Fruit fly (Drosophila melanogaster) whole organism, pupa: Measurements from ENCODE around the gene CG11828.

Experiments used
- CG10348 ChIP-seq: fragments of 200-800 bp; sonication (Bioruptor generic); IDR thresholded peaks from 2 replicates; pipeline ENCODE4 v1.3.6; 2022; ENCODE audit warnings: missing biosample characterization, missing genetic modification characterization
- CG12605 ChIP-seq: fragments of 200-800 bp; sonication (Bioruptor generic); IDR thresholded peaks from 2 replicates; pipeline ENCODE4 v1.3.6; 2022; ENCODE audit warnings: missing biosample characterization, missing genetic modification characterization
- CG13204 ChIP-seq: fragments of 200-800 bp; sonication (Bioruptor generic); optimal IDR thresholded peaks from 2 replicates; lab custom pipeline; 2018; ENCODE audit warnings: missing biosample characterization, mild to moderate bottlenecking, missing genetic modification characterization, moderate library complexity
- CG14655 ChIP-seq: fragments of 200-800 bp; sonication (Bioruptor generic); optimal IDR thresholded peaks from 3 replicates; lab custom pipeline; 2017; ENCODE audit warnings: mild to moderate bottlenecking, missing biosample characterization, missing genetic modification reagents, missing genetic modification characterization
- CG15710 ChIP-seq: fragments of 200-800 bp; sonication (Bioruptor generic); optimal IDR thresholded peaks from 2 replicates; lab custom pipeline; 2018; ENCODE audit warnings: missing biosample characterization, mild to moderate bottlenecking, missing genetic modification characterization, moderate library complexity
- CG17806 ChIP-seq: fragments of 200-800 bp; sonication (Bioruptor generic); optimal IDR thresholded peaks from 2 replicates; lab custom pipeline; 2018; ENCODE audit warnings: missing biosample characterization, mild to moderate bottlenecking, missing genetic modification characterization, moderate library complexity
- CG32121 ChIP-seq: fragments of 200-800 bp; sonication (Bioruptor generic); IDR thresholded peaks from 2 replicates; pipeline ENCODE4 v1.3.6; 2022; ENCODE audit warnings: missing biosample characterization, missing genetic modification characterization
- CG34367 ChIP-seq: fragments of 200-800 bp; sonication (Bioruptor generic); optimal IDR thresholded peaks from 2 replicates; lab custom pipeline; 2018; ENCODE audit warnings: missing biosample characterization, mild to moderate bottlenecking, missing genetic modification characterization
- CG4496 ChIP-seq: fragments of 200-800 bp; sonication (Bioruptor generic); IDR thresholded peaks from 3 replicates; pipeline ENCODE4 v1.3.6; 2022; ENCODE audit warnings: missing biosample characterization, missing genetic modification characterization
- CG8159 ChIP-seq: fragments of 200-800 bp; sonication (Bioruptor generic); optimal IDR thresholded peaks from 3 replicates; lab custom pipeline; 2018; ENCODE audit warnings: missing biosample characterization, mild to moderate bottlenecking, missing genetic modification characterization, moderate library complexity
- CG8301 ChIP-seq: fragments of 200-800 bp; sonication (Bioruptor generic); optimal IDR thresholded peaks from 2 replicates; lab custom pipeline; 2018; ENCODE audit warnings: missing biosample characterization, mild to moderate bottlenecking, missing genetic modification characterization
- CG9948 ChIP-seq: fragments of 200-800 bp; sonication (Bioruptor generic); optimal IDR thresholded peaks from 2 replicates; lab custom pipeline; 2018; ENCODE audit warnings: missing biosample characterization, mild to moderate bottlenecking, missing genetic modification characterization, moderate library complexity
- D1 ChIP-seq: fragments of 200-800 bp; sonication (Bioruptor generic); optimal IDR thresholded peaks from 2 replicates; lab custom pipeline; 2018; ENCODE audit warnings: missing biosample characterization, mild to moderate bottlenecking, missing genetic modification characterization, moderate library complexity
- EcR ChIP-seq: fragments of 200-800 bp; sonication (Bioruptor generic); optimal IDR thresholded peaks from 3 replicates; lab custom pipeline; 2019; ENCODE audit warnings: missing biosample characterization, missing genetic modification characterization, mild to moderate bottlenecking, moderate library complexity, missing genetic modification reagents
- Ets98B ChIP-seq: fragments of 200-800 bp; sonication (Bioruptor generic); IDR thresholded peaks from 2 replicates; pipeline ENCODE4 v1.3.6; 2022; ENCODE audit warnings: missing biosample characterization, missing genetic modification characterization
- Pif1A ChIP-seq: fragments of 200-800 bp; sonication (Bioruptor generic); optimal IDR thresholded peaks from 3 replicates; lab custom pipeline; 2016; ENCODE audit warnings: missing biosample characterization, missing genetic modification characterization
- Pif1B ChIP-seq: fragments of 200-800 bp; sonication (Bioruptor generic); optimal IDR thresholded peaks from 3 replicates; lab custom pipeline; 2016; ENCODE audit warnings: missing biosample characterization, missing genetic modification characterization
- Snoo ChIP-seq: fragments of 200-800 bp; sonication (Bioruptor generic); optimal IDR thresholded peaks from 3 replicates; lab custom pipeline; 2017; ENCODE audit warnings: missing biosample characterization, mild to moderate bottlenecking, missing genetic modification characterization, inconsistent platforms
- fd96Ca ChIP-seq: fragments of 200-800 bp; sonication (Bioruptor generic); IDR thresholded peaks from 3 replicates; pipeline ENCODE4 v1.3.6; 2022; ENCODE audit warnings: missing biosample characterization, missing genetic modification characterization
- gl ChIP-seq: fragments of 200-800 bp; sonication (Bioruptor generic); optimal IDR thresholded peaks from 2 replicates; lab custom pipeline; 2018; ENCODE audit warnings: missing biosample characterization, mild to moderate bottlenecking, missing genetic modification characterization
- rn ChIP-seq: fragments of 200-800 bp; sonication (Bioruptor generic); IDR thresholded peaks from 2 replicates; pipeline ENCODE4 v1.3.6; 2022; ENCODE audit warnings: missing biosample characterization, missing genetic modification characterization

CG11828 gene

DNA sequence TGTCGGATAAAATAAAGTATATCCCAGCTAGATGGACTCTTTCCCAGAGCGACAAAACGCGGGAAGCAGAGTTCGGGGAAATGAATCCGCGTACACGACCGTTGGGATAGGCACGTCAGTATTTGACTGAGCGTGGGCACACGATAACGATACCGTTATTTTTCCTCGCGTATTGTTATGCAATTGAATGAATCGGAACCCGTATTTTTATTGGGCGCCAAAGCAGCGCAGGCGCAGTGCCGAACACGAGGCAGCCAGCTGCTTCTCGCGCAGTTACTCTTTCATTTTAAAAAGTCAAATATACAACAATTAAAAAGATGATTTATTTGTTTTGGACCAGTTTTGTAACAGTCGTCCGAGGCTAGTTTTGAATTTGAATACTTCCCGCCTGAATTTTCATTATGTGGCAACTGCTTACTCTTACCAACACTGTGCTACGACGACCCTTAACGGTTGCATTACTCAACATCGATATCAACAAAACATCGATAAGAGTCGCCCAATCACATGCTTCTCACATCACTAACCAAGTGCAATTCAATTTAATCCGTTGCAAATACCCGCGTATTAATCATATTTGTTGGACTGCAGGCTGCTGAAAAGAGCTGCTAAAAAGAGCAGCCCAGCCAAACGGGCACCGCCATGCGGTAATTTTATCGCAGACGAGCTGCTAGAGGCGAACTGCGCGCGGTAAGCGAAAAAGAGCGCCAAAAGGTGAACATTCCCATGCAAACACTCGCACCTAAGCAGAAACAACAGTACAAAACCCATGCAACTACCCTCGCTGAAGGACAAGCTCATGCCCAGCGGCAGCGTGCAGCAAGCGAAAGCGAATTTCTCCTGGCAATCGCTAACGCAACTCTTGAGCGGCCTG is 35.0 kb upstream of the CG11828 start, which contains the start of the genes CG33203 and Doa:
CG33203 (minus strand) TSS at position 151 of the 874 bp plus-strand sequence.
Doa (plus strand) TSS at position 515 of the 874 bp plus-strand sequence.
- TF ChIP-seq CG9948 (tag; lab: Kevin White, UChicago) (no peak), CG4496 (GFP tag; lab: Robert Waterston, UW) (peak; percentile 35; the same call in 1 of the 3 replicates), Ets98B (0 out of 2 replicates have a peak, but pooled peaks have one; percentile 12)

DNA sequence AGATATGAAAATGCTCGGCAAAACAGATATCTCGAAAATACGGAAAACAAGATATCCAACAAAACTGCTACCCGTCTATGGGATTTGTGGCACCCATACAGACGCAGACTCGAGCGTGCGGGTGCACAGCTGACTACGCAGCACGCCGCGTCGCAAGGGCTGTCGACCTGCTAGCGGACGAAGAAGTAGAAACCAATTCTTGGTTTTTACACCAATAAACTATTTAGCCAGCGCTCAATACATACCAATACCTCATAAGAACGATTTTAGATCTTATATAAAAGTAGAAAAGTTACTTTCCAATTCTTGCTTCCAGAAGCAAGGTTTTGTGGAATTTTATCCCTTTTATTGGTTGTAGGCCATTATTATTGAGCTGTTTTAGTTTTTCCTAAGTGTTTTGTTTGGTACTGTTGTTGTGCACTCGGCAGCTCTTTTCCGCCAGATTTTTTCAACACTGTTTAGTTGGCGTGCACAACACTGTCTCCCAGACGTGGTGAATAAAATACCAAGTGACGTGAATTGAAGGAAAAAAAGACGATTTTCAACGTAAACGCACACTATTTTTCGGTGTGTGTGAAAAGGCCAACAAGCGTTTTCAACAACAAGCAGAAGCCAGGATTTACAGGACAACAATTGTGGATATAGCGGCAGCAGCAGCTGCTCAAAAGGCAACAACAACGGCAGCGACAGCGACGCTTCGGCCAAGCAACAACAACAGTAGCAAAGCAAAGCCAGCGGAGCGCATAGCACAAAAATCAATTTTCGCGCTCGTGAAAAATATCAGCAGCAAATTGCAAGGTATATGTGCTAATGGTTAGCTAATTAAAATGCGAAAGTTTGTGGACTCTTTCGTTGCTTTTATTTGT is 34.0 kb upstream of the CG11828 start:
- TF ChIP-seq CG9948 (tag; lab: Kevin White, UChicago) = peak; percentile 62
- TF ChIP-seq Pif1A (GFP tag; lab: Kevin White, UChicago) = peak; percentile 75
- peak; percentile 14 for TF ChIP-seq CG13204 (GFP tag; lab: Kevin White, UChicago)
- TF ChIP-seq CG4496 (GFP tag; lab: Robert Waterston, UW) = peak; percentile 67
- TF ChIP-seq D1 (tag; lab: Kevin White, UChicago) = no peak
- TF ChIP-seq CG8159 (tag; lab: Kevin White, UChicago) = peak; percentile 69
- peak; percentile 77 for TF ChIP-seq CG8301 (tag; lab: Kevin White, UChicago)
- peak; percentile 77 for TF ChIP-seq CG14655 (GFP tag; lab: Kevin White, UChicago)
- TF ChIP-seq CG34367 (tag; lab: Kevin White, UChicago) = peak; percentile 33
- TF ChIP-seq CG15710 (tag; lab: Kevin White, UChicago) = peak; percentile 65
- TF ChIP-seq CG17806 (tag; lab: Kevin White, UChicago) = peak; percentile 64
- TF ChIP-seq Pif1B = peak; percentile 65
- TF ChIP-seq rn = 0 out of 2 replicates have a peak, but pooled peaks have one; percentile 12
- TF ChIP-seq Ets98B = peak; percentile 68
- no peak for TF ChIP-seq CG10348 (GFP tag; lab: Robert Waterston, UW)
- peak; percentile 3 for TF ChIP-seq gl
- TF ChIP-seq CG12605 = peak; percentile 26; the same call in 1 of the 2 replicates
- TF ChIP-seq CG32121 = peak; percentile 60; the same call in 1 of the 2 replicates
- TF ChIP-seq Snoo (tag; lab: Kevin White, UChicago) = peak; percentile 66
- peak; percentile 80; the same call in 2 of the 3 replicates for TF ChIP-seq fd96Ca (GFP tag; lab: Robert Waterston, UW)
- peak; percentile 90 for TF ChIP-seq EcR
- TF ChIP-seq, all 21 proteins: peak for 19

DNA sequence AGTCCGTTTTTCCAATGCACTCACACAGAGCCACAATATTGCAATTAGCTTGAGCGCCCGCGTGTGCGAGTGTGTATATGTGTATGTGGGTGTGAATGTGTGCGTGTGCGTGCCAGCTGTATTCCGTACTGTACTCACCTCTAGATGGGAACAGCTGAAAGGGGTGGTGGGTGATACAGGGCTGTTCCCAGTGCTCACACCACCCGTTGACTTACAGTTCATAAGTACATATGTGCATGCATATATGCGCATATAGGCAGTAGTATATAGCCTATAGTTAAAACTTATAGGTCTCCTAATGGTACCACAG is 33.5 kb upstream of the CG11828 start:
- TF ChIP-seq Ets98B (peak; percentile 66), gl (peak; percentile 20), CG34367 (tag; lab: Kevin White, UChicago) (no peak), CG4496 (GFP tag; lab: Robert Waterston, UW) (0 out of 3 replicates have a peak, but pooled peaks have one; percentile 21), CG17806 (tag; lab: Kevin White, UChicago) (no peak), fd96Ca (GFP tag; lab: Robert Waterston, UW) (peak; percentile 36; the same call in 1 of the 3 replicates), Pif1A (GFP tag; lab: Kevin White, UChicago) (no peak), CG13204 (GFP tag; lab: Kevin White, UChicago) (peak; percentile 54), CG10348 (GFP tag; lab: Robert Waterston, UW) (no peak), CG14655 (GFP tag; lab: Kevin White, UChicago) (no peak), CG32121 (peak; percentile 36; the same call in 1 of the 2 replicates), CG15710 (tag; lab: Kevin White, UChicago) (no peak), CG12605 (peak; percentile 62)

DNA sequence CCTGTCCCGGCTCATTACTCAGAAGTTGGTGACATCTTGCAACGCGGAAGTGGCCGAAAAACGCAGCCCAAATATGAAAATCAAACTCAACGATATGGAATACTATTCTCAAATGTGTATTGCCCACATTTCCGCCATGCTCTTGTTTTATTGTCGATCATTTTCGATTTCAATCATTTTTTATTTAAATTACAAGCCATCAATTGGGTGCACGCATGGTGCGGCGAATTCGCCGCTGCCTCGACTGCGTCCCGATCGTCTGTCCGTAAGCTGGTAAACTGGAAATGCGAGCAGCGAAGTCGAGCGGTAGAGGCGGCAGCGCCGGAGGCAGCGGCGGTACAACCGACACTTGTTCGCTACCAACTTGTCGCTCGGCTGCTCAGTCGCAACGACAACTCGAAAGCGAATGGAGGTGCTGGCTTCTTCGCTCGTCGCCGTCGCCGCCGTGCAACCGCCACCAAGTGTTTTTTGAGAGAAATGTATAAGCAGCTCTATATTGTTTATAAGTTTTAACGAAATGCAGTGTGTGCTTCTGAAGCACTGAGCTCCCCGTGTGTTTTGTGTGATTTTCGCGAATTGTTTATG is 31.2 kb upstream of the CG11828 start:
- TF ChIP-seq D1 (tag; lab: Kevin White, UChicago) = no peak
- TF ChIP-seq Pif1B = peak; percentile 1
- no peak for TF ChIP-seq gl
- TF ChIP-seq Ets98B = peak; percentile 60
- TF ChIP-seq CG17806 (tag; lab: Kevin White, UChicago) = no peak
- TF ChIP-seq CG15710 (tag; lab: Kevin White, UChicago) = no peak
- TF ChIP-seq fd96Ca (GFP tag; lab: Robert Waterston, UW) = peak; percentile 39; the same call in 1 of the 3 replicates
- no peak for TF ChIP-seq CG10348 (GFP tag; lab: Robert Waterston, UW)
- TF ChIP-seq rn = no peak
- peak; percentile 21; the same call in 1 of the 2 replicates for TF ChIP-seq CG32121
- no peak for TF ChIP-seq CG8301 (tag; lab: Kevin White, UChicago)
- TF ChIP-seq Pif1A (GFP tag; lab: Kevin White, UChicago) = no peak
- peak; percentile 30 for TF ChIP-seq Snoo (tag; lab: Kevin White, UChicago)
- no peak for TF ChIP-seq CG12605
- TF ChIP-seq EcR = no peak
- TF ChIP-seq CG13204 (GFP tag; lab: Kevin White, UChicago) = peak; percentile 99
- TF ChIP-seq CG14655 (GFP tag; lab: Kevin White, UChicago) = no peak
- no peak for TF ChIP-seq CG9948 (tag; lab: Kevin White, UChicago)
- no peak for TF ChIP-seq CG8159 (tag; lab: Kevin White, UChicago)
- TF ChIP-seq CG4496 (GFP tag; lab: Robert Waterston, UW) = 0 out of 3 replicates have a peak, but pooled peaks have one; percentile 40
- TF ChIP-seq CG34367 (tag; lab: Kevin White, UChicago) = no peak
